Fruit fly (Drosophila melanogaster) S2 (cell line): Measurements from ENCODE around the gene MtnE.

ENCODE experiments used
- CG8478 ChIP-seq: fragments of >200 bp; optimal IDR thresholded peaks from 2 replicates; lab custom pipeline; 2018
- CTCF ChIP-seq, 2 experiments: fragments of >200 bp; optimal IDR thresholded peaks; 2 replicates each; lab custom pipeline; 2018

DNA sequence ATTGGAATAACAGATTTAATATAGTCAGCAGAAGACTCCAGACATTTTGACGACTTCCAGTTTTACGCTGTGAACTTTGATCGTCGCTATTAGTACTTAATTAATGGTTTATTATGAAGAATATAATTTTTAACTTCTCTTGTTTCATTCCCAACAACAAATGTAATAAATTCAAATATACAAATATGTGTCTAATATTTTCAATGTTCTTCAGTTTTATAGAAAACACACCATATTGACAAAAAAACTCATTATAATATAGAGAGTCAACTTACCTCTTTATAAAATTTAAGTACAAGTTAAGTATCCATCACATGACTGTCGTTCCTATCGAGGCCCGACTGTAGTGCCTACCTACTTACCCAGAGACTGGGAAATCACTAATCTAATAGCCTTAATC, 38.8 kb upstream of the MtnE start:
- TF ChIP-seq CG8478, result no peak
- no peak for TF ChIP-seq CTCF (optimal IDR thresholded peaks at IDR 0.05; lab: Kevin White, UChicago)
